Worm (Caenorhabditis elegans) whole organism, young adult: Measurements from ENCODE around the gene snx-6.
A peak's percentile ranks its signal among the peaks of the same experiment; 100 is the strongest.

Experiments
- C06A6.2 ChIP-seq: fragments of 200-800 bp; sonication (Bioruptor generic); conservative IDR thresholded peaks from 2 replicates; pipeline ENCODE4 v1.3.6; 2022; ENCODE audit warnings: missing genetic modification characterization, missing compliant biosample characterization
- F22D6.2 ChIP-seq: sonication (generic microtip); optimal IDR thresholded peaks from 2 replicates; lab custom pipeline; 2016; ENCODE audit warnings: mild to moderate bottlenecking, missing genetic modification characterization, missing compliant biosample characterization
- T26A5.8 ChIP-seq: sonication (generic microtip); optimal IDR thresholded peaks from 2 replicates; lab custom pipeline; 2016; ENCODE audit warnings: missing genetic modification characterization, missing compliant biosample characterization
- ZK185.1 ChIP-seq: sonication (generic microtip); optimal IDR thresholded peaks from 2 replicates; lab custom pipeline; 2016; ENCODE audit warnings: mild to moderate bottlenecking, missing genetic modification characterization, missing compliant biosample characterization; ENCODE audit not compliant: poor library complexity, severe bottlenecking
- aptf-3 ChIP-seq: fragments of 200-800 bp; sonication (Bioruptor generic); IDR thresholded peaks from 2 replicates; pipeline ENCODE4 v1.3.6; 2022; ENCODE audit warnings: missing genetic modification characterization, missing compliant biosample characterization
- attf-5 ChIP-seq: fragments of 200-800 bp; sonication (Bioruptor generic); optimal IDR thresholded peaks from 2 replicates; lab custom pipeline; 2018; ENCODE audit warnings: mild to moderate bottlenecking, missing genetic modification characterization, missing compliant biosample characterization
- ceh-100 ChIP-seq: fragments of 200-800 bp; sonication (Bioruptor generic); IDR thresholded peaks from 2 replicates; pipeline ENCODE4 v1.3.6; 2022; ENCODE audit warnings: missing genetic modification reagents, missing genetic modification characterization, missing compliant biosample characterization
- ceh-91 ChIP-seq: fragments of 200-800 bp; sonication (Bioruptor generic); IDR thresholded peaks from 2 replicates; pipeline ENCODE4 v1.3.6; 2022; ENCODE audit warnings: missing genetic modification reagents, missing genetic modification characterization, missing compliant biosample characterization
- dox-1 ChIP-seq: fragments of 200-800 bp; sonication (Bioruptor generic); IDR thresholded peaks from 2 replicates; pipeline ENCODE4 v1.3.6; 2022; ENCODE audit warnings: missing genetic modification reagents, missing genetic modification characterization, missing compliant biosample characterization
- efl-1 ChIP-seq: fragments of 150-350 bp; optimal IDR thresholded peaks from 2 replicates; lab custom pipeline; 2014; ENCODE audit warnings: missing biosample characterization, missing genetic modification reagents, missing genetic modification characterization
- ekl-4 ChIP-seq: fragments of 200-800 bp; sonication (Bioruptor generic); IDR thresholded peaks from 2 replicates; pipeline ENCODE4 v1.3.6; 2022; ENCODE audit warnings: missing genetic modification reagents, missing genetic modification characterization, missing compliant biosample characterization
- gei-17 ChIP-seq: fragments of 200-800 bp; sonication (Bioruptor generic); optimal IDR thresholded peaks from 2 replicates; lab custom pipeline; 2018; ENCODE audit warnings: mild to moderate bottlenecking, missing genetic modification characterization, missing compliant biosample characterization
- hmg-1.2 ChIP-seq: fragments of 200-800 bp; sonication (Bioruptor generic); IDR thresholded peaks from 2 replicates; pipeline ENCODE4 v1.3.6; 2022; ENCODE audit warnings: missing genetic modification reagents, missing genetic modification characterization, missing compliant biosample characterization
- lin-26 ChIP-seq: fragments of 200-800 bp; sonication (Bioruptor generic); IDR thresholded peaks from 2 replicates; pipeline ENCODE4 v1.3.6; 2022; ENCODE audit warnings: missing genetic modification reagents, missing genetic modification characterization, missing compliant biosample characterization
- lin-35 ChIP-seq, 3 experiments: fragments of 150-350 bp in 2 of 3; sonication (generic microtip) in 1 of 3; optimal IDR thresholded peaks; 2 replicates each; lab custom pipeline; 2014 to 2018; ENCODE audit warnings: missing biosample characterization in 3 of 3, missing genetic modification characterization in 3 of 3, missing genetic modification reagents in 3 of 3
- lir-1 ChIP-seq: fragments of 200-800 bp; sonication (Bioruptor generic); conservative IDR thresholded peaks from 2 replicates; pipeline ENCODE4 v1.3.6; 2022; ENCODE audit warnings: missing genetic modification reagents, missing genetic modification characterization, missing compliant biosample characterization
- lsy-27 ChIP-seq: sonication (generic microtip); optimal IDR thresholded peaks from 2 replicates; lab custom pipeline; 2017; ENCODE audit warnings: missing genetic modification characterization, mild to moderate bottlenecking, missing compliant biosample characterization, antibody characterized with exemption, missing genotype, borderline replicate concordance; ENCODE audit not compliant: insufficient read depth
- mcd-1 ChIP-seq: fragments of 200-800 bp; sonication (Bioruptor generic); IDR thresholded peaks from 2 replicates; pipeline ENCODE4 v1.3.6; 2022; ENCODE audit warnings: missing genetic modification reagents, missing genetic modification characterization, missing compliant biosample characterization
- mes-4 ChIP-seq: sonication (generic microtip); optimal IDR thresholded peaks from 2 replicates; lab custom pipeline; 2016; ENCODE audit warnings: missing genotype, missing genetic modification characterization, missing compliant biosample characterization
- nhr-90 ChIP-seq: sonication (generic microtip); optimal IDR thresholded peaks from 2 replicates; lab custom pipeline; 2016; ENCODE audit warnings: missing genotype, mild to moderate bottlenecking, missing genetic modification characterization, missing compliant biosample characterization
- pbrm-1 ChIP-seq: fragments of 200-800 bp; sonication (Bioruptor generic); IDR thresholded peaks from 2 replicates; pipeline ENCODE4 v1.3.6; 2022; ENCODE audit warnings: missing genetic modification reagents, missing genetic modification characterization, missing compliant biosample characterization
- pha-4 ChIP-seq: fragments of 150-350 bp; sonication (generic microtip); optimal IDR thresholded peaks from 2 replicates; lab custom pipeline; 2014; ENCODE audit warnings: missing biosample characterization, missing genetic modification reagents, missing genetic modification characterization
- rcor-1 ChIP-seq: fragments of 200-800 bp; sonication (Bioruptor generic); IDR thresholded peaks from 2 replicates; pipeline ENCODE4 v1.3.6; 2022; ENCODE audit warnings: missing genetic modification reagents, missing genetic modification characterization, missing compliant biosample characterization
- repo-1 ChIP-seq: sonication (generic microtip); optimal IDR thresholded peaks from 2 replicates; lab custom pipeline; 2017; ENCODE audit warnings: mild to moderate bottlenecking, missing genetic modification characterization, missing compliant biosample characterization
- unc-130 ChIP-seq: sonication (generic microtip); optimal IDR thresholded peaks from 2 replicates; lab custom pipeline; 2016; ENCODE audit warnings: missing genetic modification reagents, missing genetic modification characterization, missing compliant biosample characterization
- xnd-1 ChIP-seq: sonication (generic microtip); optimal IDR thresholded peaks from 2 replicates; lab custom pipeline; 2016; ENCODE audit warnings: missing genotype, missing genetic modification reagents, missing genetic modification characterization, missing compliant biosample characterization
- zfh-2 ChIP-seq: fragments of 200-800 bp; sonication (Bioruptor generic); conservative IDR thresholded peaks from 2 replicates; pipeline ENCODE4 v1.3.6; 2022; ENCODE audit warnings: missing genetic modification reagents, missing genetic modification characterization, missing compliant biosample characterization
- ztf-18 ChIP-seq: sonication (generic microtip); optimal IDR thresholded peaks from 2 replicates; lab custom pipeline; 2016; ENCODE audit warnings: missing genotype, mild to moderate bottlenecking, missing genetic modification characterization, missing compliant biosample characterization
- ztf-22 ChIP-seq: fragments of 200-800 bp; sonication (Bioruptor generic); optimal IDR thresholded peaks from 2 replicates; lab custom pipeline; 2018; ENCODE audit warnings: mild to moderate bottlenecking, missing genetic modification characterization, moderate library complexity, missing compliant biosample characterization

The snx-6 gene

DNA sequence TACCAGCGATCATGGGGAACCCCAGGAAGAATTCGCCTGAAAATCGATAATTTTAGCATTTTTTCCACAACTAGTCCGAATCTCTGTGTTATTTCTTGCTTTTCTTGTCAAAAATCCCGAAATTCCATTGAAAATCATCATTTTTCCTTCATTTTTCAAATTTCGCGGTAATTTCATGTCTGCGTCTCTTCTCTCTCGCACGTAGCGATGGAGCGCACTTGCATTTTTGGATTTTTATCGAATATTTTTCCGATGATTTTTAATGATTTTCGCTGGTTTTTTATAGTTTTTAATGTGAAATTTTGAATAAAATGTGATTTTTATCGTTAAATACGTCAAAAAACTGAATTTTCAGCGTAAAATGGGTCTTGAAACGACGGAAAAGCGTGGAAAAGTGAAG lies 58.5 kb downstream of the snx-6 start, which contains the start of gene E01B7.2 (continued):
- TF ChIP-seq ceh-91 (GFP tag; lab: Robert Waterston, UW) (peak; percentile 65; the same call in 1 of the 2 replicates), lsy-27 (no peak), aptf-3 (no peak), rcor-1 (GFP tag; lab: Robert Waterston, UW) (peak; percentile 75), ekl-4 (GFP tag; lab: Robert Waterston, UW) (no peak), nhr-90 (tag; lab: Kevin White, UChicago) (no peak), lin-26 (no peak), F22D6.2 (tag; lab: Kevin White, UChicago) (no peak), lin-35 (GFP tag; optimal IDR thresholded peaks at IDR 0.05; lab: Kevin White, UChicago) (peak; percentile 50 to 91 (median 78)), gei-17 (no peak), unc-130 (GFP tag; lab: Kevin White, UChicago) (no peak), xnd-1 (tag; lab: Kevin White, UChicago) (peak; percentile 56), ceh-100 (no peak), hmg-1.2 (GFP tag; lab: Robert Waterston, UW) (peak; percentile 99), attf-5 (no peak), C06A6.2 (GFP tag; lab: Robert Waterston, UW) (no peak), dox-1 (GFP tag; lab: Robert Waterston, UW) (peak; percentile 66; the same call in 1 of the 2 replicates), ZK185.1 (tag; lab: Kevin White, UChicago) (no peak), lir-1 (GFP tag; lab: Robert Waterston, UW) (no peak), zfh-2 (GFP tag; lab: Robert Waterston, UW) (no peak), efl-1 (GFP tag; lab: Kevin White, UChicago) (peak; percentile 88), mcd-1 (GFP tag; lab: Robert Waterston, UW) (peak; percentile 97), pbrm-1 (GFP tag; lab: Robert Waterston, UW) (peak; percentile 60; the same call in 1 of the 2 replicates), repo-1 (peak; percentile 6)

DNA sequence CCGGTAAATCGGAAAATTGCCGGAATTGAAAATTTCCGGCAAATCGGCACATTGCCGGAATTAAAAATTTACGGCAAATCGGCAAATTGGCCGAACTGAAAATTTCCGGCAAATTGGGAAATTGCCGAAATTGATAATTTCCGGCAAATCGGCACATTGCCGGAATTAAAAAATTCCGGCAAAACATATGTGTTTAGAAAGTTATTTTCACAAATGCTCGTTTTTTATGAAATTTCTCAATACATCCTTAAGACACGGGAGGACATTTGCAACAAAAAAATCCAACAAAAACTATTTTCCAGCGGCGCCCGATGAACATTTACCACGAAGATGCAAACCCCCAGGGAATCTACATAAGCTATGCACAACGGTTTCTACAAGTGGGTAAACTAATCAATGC lies 61.2 kb downstream of the snx-6 start, which contains the start of gene C06H5.8:
Gene C06H5.8, plus strand, starts transcription at position 301 of the 400 bp plus-strand sequence.
- no peak for TF ChIP-seq pha-4 (tag; lab: Kevin White, UChicago)
- no peak for TF ChIP-seq T26A5.8
- TF ChIP-seq lsy-27 = no peak
- no peak for TF ChIP-seq ztf-18 (tag; lab: Kevin White, UChicago)
- no peak for TF ChIP-seq zfh-2 (GFP tag; lab: Robert Waterston, UW)
- TF ChIP-seq mcd-1 (GFP tag; lab: Robert Waterston, UW) = no peak
- no peak for TF ChIP-seq mes-4 (tag; lab: Kevin White, UChicago)
- TF ChIP-seq ztf-22 (GFP tag; lab: Kevin White, UChicago) = no peak
